Worm (Caenorhabditis elegans) whole organism, L1 larva: ENCODE data around the gene srx-85.

Experiments used
- C34B4.2 ChIP-seq: sonication (generic microtip); optimal IDR thresholded peaks from 2 replicates; lab custom pipeline; 2017; ENCODE audit warnings: mild to moderate bottlenecking, missing genetic modification characterization, missing compliant biosample characterization
- Y116A8C.19 ChIP-seq: sonication (generic microtip); optimal IDR thresholded peaks from 2 replicates; lab custom pipeline; 2016; ENCODE audit warnings: missing compliant biosample characterization, missing genetic modification characterization, borderline replicate concordance
- alr-1 ChIP-seq: fragments of 200-800 bp; sonication (Bioruptor generic); optimal IDR thresholded peaks from 2 replicates; lab custom pipeline; 2018; ENCODE audit warnings: borderline replicate concordance, mild to moderate bottlenecking, missing genetic modification characterization, missing compliant biosample characterization
- aly-2 ChIP-seq: fragments of 150-350 bp; optimal IDR thresholded peaks from 2 replicates; lab custom pipeline; 2014; ENCODE audit warnings: missing biosample characterization, missing genetic modification characterization
- blmp-1 ChIP-seq: fragments of 150-350 bp; optimal IDR thresholded peaks from 2 replicates; lab custom pipeline; 2014; ENCODE audit warnings: missing biosample characterization, missing genetic modification characterization
- ceh-88 ChIP-seq: fragments of 200-800 bp; sonication (Bioruptor generic); IDR thresholded peaks from 2 replicates; pipeline ENCODE4 v1.3.6; 2022; ENCODE audit warnings: missing genetic modification characterization, missing compliant biosample characterization
- dpl-1 ChIP-seq, 3 experiments: fragments of 150-350 bp in 2 of 3; sonication (generic microtip) in 1 of 3; optimal IDR thresholded peaks; 2 replicates each; lab custom pipeline; 2014 to 2017; ENCODE audit warnings: missing biosample characterization in 3 of 3, missing genetic modification characterization in 3 of 3, missing genetic modification reagents in 3 of 3
- efl-1 ChIP-seq, 4 experiments: fragments of 150-350 bp; optimal IDR thresholded peaks in 3 of 4; peaks in 1 of 4; 1 replicate in 1 of 4; 2 replicates in 3 of 4; lab custom pipeline; 2014; ENCODE audit warnings: missing biosample characterization in 2 of 4, missing genetic modification characterization in 2 of 4, missing genetic modification reagents in 2 of 4
- efl-3 ChIP-seq: fragments of 200-800 bp; sonication (Bioruptor generic); optimal IDR thresholded peaks from 2 replicates; lab custom pipeline; 2018; ENCODE audit warnings: mild to moderate bottlenecking, missing genetic modification characterization, missing compliant biosample characterization
- egl-13 ChIP-seq: sonication (generic microtip); optimal IDR thresholded peaks from 2 replicates; lab custom pipeline; 2016; ENCODE audit warnings: missing genotype, missing genetic modification reagents, missing genetic modification characterization, missing compliant biosample characterization
- elt-3 ChIP-seq, 6 experiments: fragments of 150-350 bp in 1 of 6; sonication (generic microtip); optimal IDR thresholded peaks; 2 replicates each; lab custom pipeline; 2017 to 2018; ENCODE audit warnings: missing biosample characterization in 6 of 6, missing genetic modification characterization in 6 of 6, inconsistent platforms in 1 of 6
- ets-5 ChIP-seq: fragments of 200-800 bp; sonication (Bioruptor generic); IDR thresholded peaks from 2 replicates; pipeline ENCODE4 v1.3.6; 2022; ENCODE audit warnings: missing genetic modification characterization, missing compliant biosample characterization
- fkh-10 ChIP-seq: sonication (generic microtip); optimal IDR thresholded peaks from 2 replicates; lab custom pipeline; 2017; ENCODE audit warnings: missing biosample characterization, missing genetic modification reagents, missing genetic modification characterization
- fkh-4 ChIP-seq: sonication (generic microtip); optimal IDR thresholded peaks from 2 replicates; lab custom pipeline; 2016; ENCODE audit warnings: missing compliant biosample characterization, missing genetic modification characterization, borderline replicate concordance
- fos-1 ChIP-seq: fragments of 150-350 bp; optimal IDR thresholded peaks from 2 replicates; lab custom pipeline; 2014; ENCODE audit warnings: missing biosample characterization, missing genetic modification characterization
- grh-1 ChIP-seq: fragments of 200-800 bp; sonication (Bioruptor generic); IDR thresholded peaks from 2 replicates; pipeline ENCODE4 v1.3.6; 2022; ENCODE audit warnings: missing genetic modification reagents, missing genetic modification characterization, missing compliant biosample characterization
- hpl-2 ChIP-seq: fragments of 150-350 bp; optimal IDR thresholded peaks from 2 replicates; lab custom pipeline; 2014; ENCODE audit warnings: missing biosample characterization, missing genetic modification reagents, missing genetic modification characterization
- isw-1 ChIP-seq: fragments of 200-800 bp; sonication (Bioruptor generic); IDR thresholded peaks from 2 replicates; pipeline ENCODE4 v1.3.6; 2022; ENCODE audit warnings: missing genetic modification characterization, missing compliant biosample characterization
- jun-1 ChIP-seq: fragments of 150-350 bp; optimal IDR thresholded peaks from 2 replicates; lab custom pipeline; 2014; ENCODE audit warnings: missing biosample characterization, missing genetic modification reagents, missing genetic modification characterization
- lin-13 ChIP-seq: fragments of 150-350 bp; optimal IDR thresholded peaks from 2 replicates; lab custom pipeline; 2014; ENCODE audit warnings: missing biosample characterization, missing genetic modification reagents, missing genetic modification characterization
- lin-35 ChIP-seq, 2 experiments: fragments of 150-350 bp; optimal IDR thresholded peaks; 2 replicates each; lab custom pipeline; 2014; ENCODE audit warnings: missing biosample characterization in 2 of 2, missing genetic modification characterization in 2 of 2, missing genetic modification reagents in 2 of 2
- lir-3 ChIP-seq: sonication (generic microtip); optimal IDR thresholded peaks from 2 replicates; lab custom pipeline; 2016; ENCODE audit warnings: mild to moderate bottlenecking, missing genetic modification characterization, moderate library complexity, missing compliant biosample characterization; ENCODE audit not compliant: poor library complexity
- lsy-2 ChIP-seq, 2 experiments: fragments of 150-350 bp; optimal IDR thresholded peaks; 2 replicates each; lab custom pipeline; 2014; ENCODE audit warnings: missing biosample characterization in 2 of 2, missing genetic modification characterization in 2 of 2
- mef-2 ChIP-seq: fragments of 150-350 bp; optimal IDR thresholded peaks from 2 replicates; lab custom pipeline; 2014; ENCODE audit warnings: missing biosample characterization, missing genetic modification characterization
- nhr-11 ChIP-seq: fragments of 150-350 bp; optimal IDR thresholded peaks from 2 replicates; lab custom pipeline; 2014; ENCODE audit warnings: missing biosample characterization, missing genetic modification characterization
- nhr-12 ChIP-seq: sonication (generic microtip); optimal IDR thresholded peaks from 2 replicates; lab custom pipeline; 2017; ENCODE audit warnings: missing biosample characterization, missing genetic modification characterization
- nhr-19 ChIP-seq: fragments of 200-800 bp; sonication (Bioruptor generic); conservative IDR thresholded peaks from 2 replicates; pipeline ENCODE4 v1.3.6; 2022; ENCODE audit warnings: missing genetic modification characterization, missing compliant biosample characterization
- nhr-20 ChIP-seq: sonication (generic microtip); optimal IDR thresholded peaks from 2 replicates; lab custom pipeline; 2016; ENCODE audit warnings: mild to moderate bottlenecking, missing genetic modification characterization, missing compliant biosample characterization
- nhr-47 ChIP-seq: sonication (generic microtip); optimal IDR thresholded peaks from 2 replicates; lab custom pipeline; 2016; ENCODE audit warnings: mild to moderate bottlenecking, missing genetic modification characterization, moderate library complexity, missing compliant biosample characterization
- nhr-71 ChIP-seq: sonication (generic microtip); optimal IDR thresholded peaks from 2 replicates; lab custom pipeline; 2016; ENCODE audit warnings: mild to moderate bottlenecking, missing genetic modification characterization, moderate library complexity, missing compliant biosample characterization
- nhr-77 ChIP-seq: fragments of 150-350 bp; optimal IDR thresholded peaks from 2 replicates; lab custom pipeline; 2014; ENCODE audit warnings: missing biosample characterization, missing genetic modification characterization
- nhr-85 ChIP-seq: sonication (generic microtip); peaks from one replicate; lab custom pipeline; 2016; ENCODE audit warnings: missing genetic modification characterization, inconsistent platforms, missing compliant biosample characterization
- pqm-1 ChIP-seq: sonication (generic microtip); optimal IDR thresholded peaks from 3 replicates; lab custom pipeline; 2017; ENCODE audit warnings: missing biosample characterization, missing genetic modification characterization
- skn-1 ChIP-seq: fragments of 150-350 bp; optimal IDR thresholded peaks from 2 replicates; lab custom pipeline; 2014; ENCODE audit warnings: missing biosample characterization, missing genetic modification characterization
- sox-4 ChIP-seq: sonication (generic microtip); optimal IDR thresholded peaks from 2 replicates; lab custom pipeline; 2016; ENCODE audit warnings: missing genetic modification characterization, missing compliant biosample characterization
- sptf-1 ChIP-seq: fragments of 150-350 bp; optimal IDR thresholded peaks from 2 replicates; lab custom pipeline; 2014; ENCODE audit warnings: missing biosample characterization, missing genetic modification characterization
- sup-37 ChIP-seq: fragments of 200-800 bp; sonication (Bioruptor generic); optimal IDR thresholded peaks from 2 replicates; lab custom pipeline; 2018; ENCODE audit warnings: mild to moderate bottlenecking, missing genetic modification characterization, missing compliant biosample characterization
- unc-62 ChIP-seq: fragments of 150-350 bp; optimal IDR thresholded peaks from 2 replicates; lab custom pipeline; 2014; ENCODE audit warnings: missing biosample characterization, missing genetic modification reagents, missing genetic modification characterization
- unc-86 ChIP-seq: sonication (generic microtip); optimal IDR thresholded peaks from 2 replicates; lab custom pipeline; 2016; ENCODE audit warnings: missing genetic modification characterization, missing compliant biosample characterization
- vab-15 ChIP-seq: sonication (generic microtip); optimal IDR thresholded peaks from 2 replicates; lab custom pipeline; 2017; ENCODE audit warnings: missing genotype, mild to moderate bottlenecking, missing genetic modification characterization, missing compliant biosample characterization
- xbp-1 ChIP-seq: sonication (generic microtip); optimal IDR thresholded peaks from 2 replicates; lab custom pipeline; 2016; ENCODE audit warnings: missing genetic modification characterization, missing compliant biosample characterization

Gene srx-85

DNA sequence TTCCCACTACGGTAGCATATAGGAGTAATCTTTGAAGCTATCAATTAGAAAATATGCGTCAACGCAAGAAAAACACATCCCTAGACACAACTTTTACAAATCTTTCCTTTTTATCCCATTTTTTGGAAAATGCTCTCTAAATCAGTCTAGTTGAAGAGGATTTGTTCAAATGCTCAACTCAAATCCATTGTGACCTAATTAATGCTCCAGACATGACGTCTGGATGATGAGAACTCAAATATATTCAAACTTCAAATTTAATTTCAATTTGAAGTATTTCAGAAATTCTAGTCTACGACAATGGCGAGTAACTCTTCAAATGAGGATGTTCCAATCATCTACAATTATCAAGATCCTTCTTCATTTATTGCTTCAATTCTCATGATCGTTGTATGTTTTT, at the start of gene srx-85:
srx-85 (plus strand) TSS at position 301 of the 400 bp plus-strand sequence.
- no peak for TF ChIP-seq sup-37 (GFP tag; lab: Kevin White, UChicago)
- TF ChIP-seq efl-1 (optimal IDR thresholded peaks at IDR 0.05; lab: Kevin White, UChicago): no peak
- TF ChIP-seq efl-1 (GFP tag; optimal IDR thresholded peaks at IDR 0.05 in 1 of 2; lab: Kevin White, UChicago): no peak
- no peak for TF ChIP-seq Y116A8C.19
- TF ChIP-seq sox-4 (tag; lab: Kevin White, UChicago): no peak
- TF ChIP-seq blmp-1 (tag; lab: Kevin White, UChicago): no peak

DNA sequence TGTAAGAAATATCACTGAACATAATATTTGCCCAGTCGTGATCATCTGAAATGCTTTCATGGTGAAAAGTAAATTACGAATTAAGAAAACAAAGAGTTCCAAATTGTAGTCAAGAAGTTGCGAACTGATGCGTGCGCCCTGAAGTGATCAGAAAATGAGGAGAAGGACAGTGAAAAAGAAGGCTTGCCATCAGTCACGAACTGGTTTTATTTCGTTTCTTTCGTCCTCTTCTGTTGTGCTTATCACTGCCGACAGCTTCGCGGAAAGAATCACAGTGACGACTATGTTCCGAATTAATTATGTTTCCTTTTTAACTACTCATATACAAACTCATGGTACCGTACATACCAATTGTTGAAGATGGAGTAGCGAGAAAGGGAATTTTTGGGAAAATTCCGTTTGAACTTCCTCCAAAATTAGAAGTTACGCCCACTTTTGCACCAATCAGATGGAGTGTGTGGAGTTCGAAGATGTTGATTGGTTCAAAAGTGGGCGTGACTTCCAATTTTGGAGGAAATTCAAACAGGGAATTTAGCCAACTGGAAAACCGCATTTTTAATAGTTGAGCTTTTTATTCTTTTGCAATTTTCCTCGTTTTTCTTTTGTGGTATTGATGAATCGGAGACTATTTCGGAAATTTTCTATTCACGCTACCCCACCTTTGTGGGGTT, 49.3 kb upstream of the srx-85 start, which contains the start of gene C55A6.12:
C55A6.12 (minus strand) TSS at position 51 of the 671 bp plus-strand sequence.
- no peak for TF ChIP-seq fos-1
- TF ChIP-seq Y116A8C.19: no peak
- no peak for TF ChIP-seq pqm-1 (tag; lab: Kevin White, UChicago)
- no peak for TF ChIP-seq nhr-47
- no peak for TF ChIP-seq hpl-2 (GFP tag; lab: Kevin White, UChicago)
- no peak for TF ChIP-seq mef-2 (tag; lab: Kevin White, UChicago)
- no peak for TF ChIP-seq sox-4 (tag; lab: Kevin White, UChicago)
- no peak for TF ChIP-seq nhr-12 (tag; lab: Kevin White, UChicago)
- TF ChIP-seq xbp-1 (tag; lab: Kevin White, UChicago): peak; percentile 48
- TF ChIP-seq unc-86 (tag; lab: Kevin White, UChicago): no peak
- peak; percentile 25 to 77 for TF ChIP-seq lin-35 (GFP tag; optimal IDR thresholded peaks at IDR 0.05; lab: Kevin White, UChicago)
- no peak for TF ChIP-seq alr-1 (tag; lab: Kevin White, UChicago)
- no peak for TF ChIP-seq nhr-19
- peak; percentile 28 for TF ChIP-seq nhr-85 (tag; lab: Kevin White, UChicago)
- no peak for TF ChIP-seq lin-13 (GFP tag; lab: Kevin White, UChicago)
- no peak for TF ChIP-seq egl-13 (tag; lab: Kevin White, UChicago)
- no peak for TF ChIP-seq elt-3 (tag; optimal IDR thresholded peaks at IDR 0.05; lab: Kevin White, UChicago)
- peak in 1 of 2 experiments; percentile 24 for TF ChIP-seq lsy-2 (tag; optimal IDR thresholded peaks at IDR 0.05; lab: Kevin White, UChicago)
- no peak for TF ChIP-seq efl-3 (GFP tag; lab: Kevin White, UChicago)
- peak; percentile 49; the same call in 1 of the 2 replicates for TF ChIP-seq grh-1 (GFP tag; lab: Robert Waterston, UW)
- no peak for TF ChIP-seq nhr-71 (tag; lab: Kevin White, UChicago)
- no peak for TF ChIP-seq ceh-88 (GFP tag; lab: Robert Waterston, UW)
- peak in 1 of 2 experiments; percentile 74 for TF ChIP-seq efl-1 (optimal IDR thresholded peaks at IDR 0.05; lab: Kevin White, UChicago)
- peak; percentile 77 to 96 for TF ChIP-seq efl-1 (GFP tag; optimal IDR thresholded peaks at IDR 0.05 in 1 of 2; lab: Kevin White, UChicago)
- no peak for TF ChIP-seq sptf-1 (tag; lab: Kevin White, UChicago)
- no peak for TF ChIP-seq C34B4.2 (tag; lab: Kevin White, UChicago)
- TF ChIP-seq jun-1 (tag; lab: Kevin White, UChicago): no peak
- TF ChIP-seq fkh-10 (GFP tag; lab: Kevin White, UChicago): no peak
- no peak for TF ChIP-seq nhr-77
- no peak for TF ChIP-seq vab-15 (tag; lab: Kevin White, UChicago)
- TF ChIP-seq ets-5 (GFP tag; lab: Robert Waterston, UW): no peak
- no peak for TF ChIP-seq nhr-11 (tag; lab: Kevin White, UChicago)
- TF ChIP-seq skn-1 (tag; lab: Kevin White, UChicago): no peak
- no peak for TF ChIP-seq isw-1 (GFP tag; lab: Robert Waterston, UW)
- TF ChIP-seq unc-62 (GFP tag; lab: Kevin White, UChicago): no peak
- TF ChIP-seq aly-2 (tag; lab: Kevin White, UChicago): no peak
- no peak for TF ChIP-seq nhr-20 (tag; lab: Kevin White, UChicago)
- TF ChIP-seq fkh-4 (tag; lab: Kevin White, UChicago): no peak
- peak; percentile 27 to 68 (median 65) for TF ChIP-seq dpl-1 (GFP tag; optimal IDR thresholded peaks at IDR 0.05; lab: Kevin White, UChicago)
- no peak for TF ChIP-seq lir-3 (tag; lab: Kevin White, UChicago)
